Fruit fly (Drosophila melanogaster) Kc167 (cell line): ENCODE data around the gene CG4194.

Source experiments
- Sin3A ChIP-seq: fragments of >200 bp; optimal IDR thresholded peaks from 2 replicates; lab custom pipeline; 2018; ENCODE audit warnings: missing external identifiers
- h ChIP-seq: fragments of >200 bp; optimal IDR thresholded peaks from 3 replicates; lab custom pipeline; 2018; ENCODE audit warnings: missing external identifiers
- psq ChIP-seq: fragments of >200 bp; optimal IDR thresholded peaks from 2 replicates; lab custom pipeline; 2017; ENCODE audit warnings: missing external identifiers
- ttk ChIP-seq: sonication (Bioruptor generic); optimal IDR thresholded peaks from 2 replicates; lab custom pipeline; 2017; ENCODE audit warnings: missing external identifiers

dm6 chrX:2083678-2084162 lies 15.3 kb downstream of the CG4194 start:
- no peak for TF ChIP-seq ttk (lab: Kevin White, UChicago)
- TF ChIP-seq h = no peak
- no peak for TF ChIP-seq psq (lab: Kevin White, UChicago)
- no peak for TF ChIP-seq Sin3A (lab: Kevin White, UChicago)
